Worm (Caenorhabditis elegans) whole organism, L3 larva: Measurements from ENCODE around the gene marg-1.

ENCODE experiments used
- ceh-82 ChIP-seq: fragments of 150-350 bp; optimal IDR thresholded peaks from 2 replicates; lab custom pipeline; 2014; ENCODE audit warnings: missing biosample characterization, missing genetic modification characterization
- daf-12 ChIP-seq: fragments of 150-350 bp; optimal IDR thresholded peaks from 2 replicates; lab custom pipeline; 2014; ENCODE audit warnings: missing biosample characterization, missing genetic modification reagents, missing genetic modification characterization
- egl-27 ChIP-seq: sonication (generic microtip); optimal IDR thresholded peaks from 4 replicates; lab custom pipeline; 2017; ENCODE audit warnings: missing biosample characterization, missing genetic modification reagents, missing genetic modification characterization
- lin-39 ChIP-seq: fragments of 150-350 bp; optimal IDR thresholded peaks from 2 replicates; lab custom pipeline; 2018; ENCODE audit warnings: missing biosample characterization, missing genetic modification reagents, missing genetic modification characterization
- nhr-11 ChIP-seq: fragments of 150-350 bp; optimal IDR thresholded peaks from 2 replicates; lab custom pipeline; 2014; ENCODE audit warnings: missing biosample characterization, missing genetic modification characterization
- nhr-25 ChIP-seq: sonication (generic microtip); optimal IDR thresholded peaks from 2 replicates; lab custom pipeline; 2017; ENCODE audit warnings: missing biosample characterization, missing genetic modification characterization
- nhr-76 ChIP-seq: fragments of 150-350 bp; sonication (generic microtip); optimal IDR thresholded peaks from 5 replicates; lab custom pipeline; 2014; ENCODE audit warnings: missing biosample characterization, missing genetic modification characterization
- nhr-77 ChIP-seq: fragments of 150-350 bp; optimal IDR thresholded peaks from 2 replicates; lab custom pipeline; 2014; ENCODE audit warnings: missing biosample characterization, missing genetic modification characterization
- snpc-4 ChIP-seq: fragments of 150-350 bp; optimal IDR thresholded peaks from 2 replicates; lab custom pipeline; 2014; ENCODE audit warnings: missing biosample characterization, missing genetic modification characterization
- unc-62 ChIP-seq: fragments of 150-350 bp; sonication (generic microtip); optimal IDR thresholded peaks from 4 replicates; lab custom pipeline; 2014; ENCODE audit warnings: missing biosample characterization, missing genetic modification reagents, missing genetic modification characterization
- ztf-4 ChIP-seq: fragments of 150-350 bp; optimal IDR thresholded peaks from 2 replicates; lab custom pipeline; 2014; ENCODE audit warnings: missing biosample characterization, missing genetic modification characterization

DNA sequence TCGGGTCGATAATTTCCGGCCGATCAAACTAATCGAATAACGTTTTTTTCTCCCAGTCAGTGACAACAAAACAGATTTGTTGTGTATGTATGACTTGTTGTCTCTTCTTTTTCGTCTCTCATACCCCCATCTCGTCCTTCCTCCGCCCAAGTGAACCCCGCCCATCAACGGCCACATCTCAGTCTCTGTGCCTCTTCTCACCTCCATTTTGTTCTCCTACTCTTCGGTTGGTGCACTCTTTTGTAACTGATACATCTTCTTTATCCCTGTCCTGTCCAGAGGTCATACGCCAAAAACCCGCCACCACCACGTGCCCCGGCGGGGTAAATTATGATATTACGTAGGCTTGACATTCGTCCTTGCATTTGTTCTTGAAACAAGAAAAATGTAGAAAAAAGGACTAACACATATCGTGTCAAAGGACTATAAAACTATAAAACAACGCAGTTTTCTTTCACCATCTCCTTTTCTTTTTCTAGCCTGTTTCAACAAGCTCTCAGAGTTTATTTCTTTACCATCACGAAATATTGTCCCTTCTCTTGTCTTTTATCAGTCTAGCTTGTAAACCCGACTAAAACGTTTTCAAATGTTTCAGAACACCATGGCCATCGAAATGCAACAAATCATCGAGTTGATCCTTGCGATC lies 6.6 kb upstream of the marg-1 start, which contains the start of gene pmpl-1:
- TF ChIP-seq nhr-25 (peak; percentile 95), egl-27 (tag; lab: Kevin White, UChicago) (peak; percentile 2), nhr-76 (no peak), unc-62 (GFP tag; lab: Kevin White, UChicago) (no peak), ceh-82 (tag; lab: Kevin White, UChicago) (no peak), nhr-11 (tag; lab: Kevin White, UChicago) (no peak), snpc-4 (tag; lab: Kevin White, UChicago) (no peak), ztf-4 (tag; lab: Kevin White, UChicago) (no peak), nhr-77 (no peak), lin-39 (tag; lab: Kevin White, UChicago) (peak; percentile 58), daf-12 (tag; lab: Kevin White, UChicago) (no peak)
